Worm (Caenorhabditis elegans): ENCODE measurements around the gene F49C12.1.

DNA sequence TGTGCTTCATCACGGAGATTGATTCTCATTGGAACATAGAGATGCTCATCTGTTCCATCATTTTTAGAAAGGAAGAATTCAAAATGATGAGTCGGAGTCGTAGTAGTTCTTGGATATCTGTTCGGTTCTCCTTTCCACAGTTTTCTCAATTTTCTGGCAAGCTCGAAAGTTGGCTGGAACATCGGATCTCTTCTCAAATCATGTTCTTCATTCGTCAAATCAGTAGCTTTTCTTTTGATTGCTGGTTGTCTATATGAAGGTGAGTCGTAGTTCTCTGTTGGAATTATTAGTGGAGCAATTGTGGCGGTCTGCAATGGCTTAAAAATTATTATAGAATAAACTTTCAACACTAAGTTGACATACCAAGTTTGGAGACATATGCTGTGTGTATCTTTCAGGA lies 33.9 kb downstream of the F49C12.1 start:
- TF ChIP-seq T22C8.4 (GFP tag; IDR thresholded peaks at IDR 0.05) (no peak), flt-1 (GFP tag; IDR thresholded peaks at IDR 0.05) (no peak), cog-1 (tag; optimal IDR thresholded peaks at IDR 0.05) (no peak), klf-2 (GFP tag; conservative IDR thresholded peaks at IDR 0.05) (no peak), tab-1 (GFP tag; IDR thresholded peaks at IDR 0.05) (no peak), ztf-23 (GFP tag; IDR thresholded peaks at IDR 0.05) (no peak), med-1 (GFP tag; optimal IDR thresholded peaks at IDR 0.05; ENCODE audit: insufficient read depth) (no peak), ztf-29 (GFP tag; IDR thresholded peaks at IDR 0.05) (no peak), ref-1 (GFP tag; conservative IDR thresholded peaks at IDR 0.05) (no peak)
